Fruit fly (Drosophila melanogaster) whole organism, embryonic: ENCODE measurements around the gene CG4101.

ENCODE experiments used
- CG8290 ChIP-seq, 3 experiments: fragments of 200-800 bp; sonication (Bioruptor generic); optimal IDR thresholded peaks; 2 replicates each; lab custom pipeline; 2016 to 2019; ENCODE audit warnings: missing biosample characterization in 3 of 3, missing genetic modification characterization in 3 of 3, mild to moderate bottlenecking in 2 of 3, moderate library complexity in 1 of 3
- CG8359 ChIP-seq: fragments of 200-800 bp; sonication (Bioruptor generic); optimal IDR thresholded peaks from 2 replicates; lab custom pipeline; 2017; ENCODE audit warnings: missing biosample characterization, mild to moderate bottlenecking, missing genetic modification characterization, borderline replicate concordance
- E2f2 ChIP-seq: fragments of 200-800 bp; sonication (Bioruptor generic); IDR thresholded peaks from 2 replicates; pipeline ENCODE4 v1.3.6; 2022; ENCODE audit warnings: missing biosample characterization, missing genetic modification characterization
- Kr ChIP-seq: fragments of 200-800 bp; sonication (Bioruptor generic); optimal IDR thresholded peaks from 2 replicates; lab custom pipeline; 2017; ENCODE audit warnings: missing biosample characterization, mild to moderate bottlenecking, missing genetic modification characterization
- lola ChIP-seq, 3 experiments: fragments of >200 bp in 2 of 3; fragments of 200-800 bp in 1 of 3; sonication (Bioruptor generic) in 1 of 3; optimal IDR thresholded peaks; 2 replicates each; lab custom pipeline; 2017 to 2019; ENCODE audit warnings: missing biosample characterization in 3 of 3, missing genetic modification characterization in 3 of 3, mild to moderate bottlenecking in 1 of 3, moderate library complexity in 1 of 3
- usp ChIP-seq: fragments of >200 bp; optimal IDR thresholded peaks from 2 replicates; lab custom pipeline; 2017; ENCODE audit warnings: missing biosample characterization, missing genetic modification characterization

DNA sequence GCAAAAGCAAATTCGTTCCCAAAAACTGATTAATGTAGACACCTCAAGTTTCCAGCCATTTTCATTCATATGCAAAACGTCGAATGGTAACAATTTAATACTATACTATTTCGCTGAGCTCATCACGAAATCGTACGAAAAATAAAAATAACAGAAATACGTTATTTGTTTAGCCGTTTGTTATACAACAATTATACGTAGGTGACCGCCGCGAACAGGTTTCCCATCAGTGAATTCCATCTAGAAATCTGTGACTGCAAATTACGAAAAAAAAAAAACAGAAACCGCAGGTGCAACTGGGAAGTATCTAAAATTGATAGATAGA is 40.6 kb upstream of the CG4101 start:
- TF ChIP-seq CG8290 (GFP tag; optimal IDR thresholded peaks at IDR 0.05; lab: Kevin White, UChicago) (no peak), CG8290 (tag; optimal IDR thresholded peaks at IDR 0.05; lab: Kevin White, UChicago) (no peak), usp (no peak), Kr (no peak), E2f2 (GFP tag; lab: Robert Waterston, UW) (no peak), CG8359 (GFP tag; lab: Kevin White, UChicago) (no peak), lola (GFP tag; optimal IDR thresholded peaks at IDR 0.05; lab: Kevin White, UChicago) (no peak)
